Fruit fly (Drosophila melanogaster) whole organism, embryonic: ENCODE data around the gene Rab14.

ENCODE experiments used
- Abd-B ChIP-seq: fragments of 200-800 bp; sonication (Bioruptor generic); optimal IDR thresholded peaks from 2 replicates; lab custom pipeline; 2018; ENCODE audit warnings: missing biosample characterization, mild to moderate bottlenecking, missing genetic modification characterization, moderate library complexity
- Aef1 ChIP-seq: fragments of 200-800 bp; sonication (Bioruptor generic); IDR thresholded peaks from 3 replicates; pipeline ENCODE4 v1.3.6; 2022; ENCODE audit warnings: missing biosample characterization, missing genetic modification characterization
- Antp ChIP-seq: fragments of 200-800 bp; sonication (Bioruptor generic); optimal IDR thresholded peaks from 3 replicates; lab custom pipeline; 2016; ENCODE audit warnings: missing biosample characterization, missing genetic modification characterization
- Bdp1 ChIP-seq: fragments of 200-800 bp; sonication (Bioruptor generic); optimal IDR thresholded peaks from 3 replicates; lab custom pipeline; 2016; ENCODE audit warnings: missing biosample characterization, missing genetic modification characterization
- CG1024 ChIP-seq: fragments of 200-800 bp; sonication (Bioruptor generic); IDR thresholded peaks from 2 replicates; pipeline ENCODE4 v1.3.6; 2022; ENCODE audit warnings: missing biosample characterization, missing genetic modification characterization
- CG10366 ChIP-seq: fragments of 200-800 bp; sonication (Bioruptor generic); IDR thresholded peaks from 2 replicates; pipeline ENCODE4 v1.3.6; 2022; ENCODE audit warnings: missing biosample characterization, missing genetic modification characterization
- CG11504 ChIP-seq: fragments of 200-800 bp; sonication (Bioruptor generic); optimal IDR thresholded peaks from 3 replicates; lab custom pipeline; 2019; ENCODE audit warnings: missing biosample characterization, mild to moderate bottlenecking, missing genetic modification characterization, moderate library complexity
- CG11560 ChIP-seq: fragments of 200-800 bp; sonication (Bioruptor generic); IDR thresholded peaks from 3 replicates; pipeline ENCODE4 v1.3.6; 2022; ENCODE audit warnings: missing biosample characterization, missing genetic modification characterization
- CG17328 ChIP-seq: fragments of 200-800 bp; sonication (Bioruptor generic); IDR thresholded peaks from 2 replicates; pipeline ENCODE4 v1.3.6; 2022; ENCODE audit warnings: missing biosample characterization, missing genetic modification characterization
- CG2199 ChIP-seq: fragments of 200-800 bp; sonication (Bioruptor generic); IDR thresholded peaks from 3 replicates; pipeline ENCODE4 v1.3.6; 2022; ENCODE audit warnings: missing biosample characterization, missing genetic modification characterization
- CG2202 ChIP-seq: fragments of 200-800 bp; sonication (Bioruptor generic); optimal IDR thresholded peaks from 2 replicates; lab custom pipeline; 2018; ENCODE audit warnings: missing biosample characterization, mild to moderate bottlenecking, missing genetic modification characterization
- CG2678 ChIP-seq: fragments of 200-800 bp; sonication (Bioruptor generic); optimal IDR thresholded peaks from 3 replicates; lab custom pipeline; 2019; ENCODE audit warnings: missing biosample characterization, mild to moderate bottlenecking, missing genetic modification characterization, moderate library complexity
- CG33557 ChIP-seq: fragments of 200-800 bp; sonication (Bioruptor generic); optimal IDR thresholded peaks from 2 replicates; lab custom pipeline; 2019; ENCODE audit warnings: missing biosample characterization, mild to moderate bottlenecking, missing genetic modification characterization, moderate library complexity
- CG5953 ChIP-seq: fragments of 200-800 bp; sonication (Bioruptor generic); IDR thresholded peaks from 2 replicates; pipeline ENCODE4 v1.3.6; 2022; ENCODE audit warnings: missing biosample characterization, missing genetic modification characterization
- CG7372 ChIP-seq: fragments of 200-800 bp; sonication (Bioruptor generic); IDR thresholded peaks from 2 replicates; pipeline ENCODE4 v1.3.6; 2022; ENCODE audit warnings: missing biosample characterization, missing genetic modification characterization
- CG8478 ChIP-seq: fragments of >200 bp; optimal IDR thresholded peaks from 2 replicates; lab custom pipeline; 2018
- CG9727 ChIP-seq: fragments of 200-800 bp; sonication (Bioruptor generic); optimal IDR thresholded peaks from 3 replicates; lab custom pipeline; 2017; ENCODE audit warnings: missing biosample characterization, mild to moderate bottlenecking, missing genetic modification characterization
- Dfd ChIP-seq, 2 experiments: fragments of >200 bp; optimal IDR thresholded peaks; 2 replicates each; lab custom pipeline; 2017; ENCODE audit warnings: missing biosample characterization in 2 of 2, missing genetic modification characterization in 2 of 2
- Dip2 ChIP-seq: fragments of 200-800 bp; sonication (Bioruptor generic); IDR thresholded peaks from 2 replicates; pipeline ENCODE4 v1.3.6; 2022; ENCODE audit warnings: missing biosample characterization, missing genetic modification characterization
- Fer3 ChIP-seq: fragments of 200-800 bp; sonication (Bioruptor generic); optimal IDR thresholded peaks from 2 replicates; lab custom pipeline; 2018; ENCODE audit warnings: missing biosample characterization, mild to moderate bottlenecking, missing genetic modification characterization, moderate library complexity
- GATAe ChIP-seq: fragments of 200-800 bp; sonication (Bioruptor generic); conservative IDR thresholded peaks from 2 replicates; pipeline ENCODE4 v1.3.6; 2022; ENCODE audit warnings: missing biosample characterization, missing genetic modification characterization
- HLH3B ChIP-seq: fragments of 200-800 bp; sonication (Bioruptor generic); IDR thresholded peaks from 2 replicates; pipeline ENCODE4 v1.3.6; 2022; ENCODE audit warnings: missing biosample characterization, missing genetic modification characterization
- Hr39 ChIP-seq: fragments of >200 bp; optimal IDR thresholded peaks from 2 replicates; lab custom pipeline; 2017
- MBD-R2 ChIP-seq: fragments of 200-800 bp; sonication (Bioruptor generic); IDR thresholded peaks from 2 replicates; pipeline ENCODE4 v1.3.6; 2022; ENCODE audit warnings: missing biosample characterization, missing genetic modification characterization
- MTF-1 ChIP-seq: fragments of 200-800 bp; sonication (Bioruptor generic); optimal IDR thresholded peaks from 2 replicates; lab custom pipeline; 2018; ENCODE audit warnings: missing biosample characterization, mild to moderate bottlenecking, missing genetic modification characterization, borderline replicate concordance
- Optix ChIP-seq: fragments of 200-800 bp; sonication (Bioruptor generic); IDR thresholded peaks from 3 replicates; pipeline ENCODE4 v1.3.6; 2022; ENCODE audit warnings: missing biosample characterization, missing genetic modification characterization
- Ptx1 ChIP-seq: fragments of 200-800 bp; sonication (Bioruptor generic); IDR thresholded peaks from 2 replicates; pipeline ENCODE4 v1.3.6; 2022; ENCODE audit warnings: missing biosample characterization, missing genetic modification characterization
- Side ChIP-seq: fragments of 200-800 bp; sonication (Bioruptor generic); optimal IDR thresholded peaks from 2 replicates; lab custom pipeline; 2016; ENCODE audit warnings: missing biosample characterization, missing genetic modification characterization
- Sry-β ChIP-seq: fragments of 200-800 bp; sonication (Bioruptor generic); optimal IDR thresholded peaks from 2 replicates; lab custom pipeline; 2018; ENCODE audit warnings: missing biosample characterization, mild to moderate bottlenecking, missing genetic modification characterization, moderate library complexity
- Ssrp ChIP-seq: fragments of 200-800 bp; sonication (Bioruptor generic); optimal IDR thresholded peaks from 2 replicates; lab custom pipeline; 2018; ENCODE audit warnings: missing biosample characterization, mild to moderate bottlenecking, missing genetic modification characterization, moderate library complexity
- bigmax ChIP-seq: fragments of 200-800 bp; sonication (Bioruptor generic); optimal IDR thresholded peaks from 2 replicates; lab custom pipeline; 2018; ENCODE audit warnings: missing biosample characterization, mild to moderate bottlenecking, missing genetic modification characterization
- chn ChIP-seq: fragments of 200-800 bp; sonication (Bioruptor generic); optimal IDR thresholded peaks from 2 replicates; lab custom pipeline; 2016; ENCODE audit warnings: missing biosample characterization, missing genetic modification characterization
- dati ChIP-seq: fragments of 200-800 bp; sonication (Bioruptor generic); IDR thresholded peaks from 2 replicates; pipeline ENCODE4 v1.3.6; 2022; ENCODE audit warnings: missing biosample characterization, missing genetic modification characterization
- hth ChIP-seq: fragments of >200 bp; optimal IDR thresholded peaks from 2 replicates; lab custom pipeline; 2017; ENCODE audit warnings: inconsistent platforms
- lab ChIP-seq: fragments of 200-800 bp; sonication (Bioruptor generic); optimal IDR thresholded peaks from 3 replicates; lab custom pipeline; 2017; ENCODE audit warnings: missing biosample characterization, missing genetic modification characterization, mild to moderate bottlenecking, moderate library complexity, missing genetic modification reagents
- lov ChIP-seq, 2 experiments: fragments of 200-800 bp in 1 of 2; fragments of >200 bp in 1 of 2; sonication (Bioruptor generic) in 1 of 2; IDR thresholded peaks in 1 of 2; optimal IDR thresholded peaks in 1 of 2; 2 replicates in 1 of 2; 3 replicates in 1 of 2; pipeline versions ENCODE4 v1.3.6 to Lab custom; 2017 to 2022; ENCODE audit warnings: missing biosample characterization in 1 of 2, missing genetic modification characterization in 1 of 2
- mirr ChIP-seq: fragments of 200-800 bp; sonication (Bioruptor generic); optimal IDR thresholded peaks from 3 replicates; lab custom pipeline; 2018; ENCODE audit warnings: missing biosample characterization, mild to moderate bottlenecking, missing genetic modification characterization
- oc ChIP-seq: fragments of 200-800 bp; sonication (Bioruptor generic); optimal IDR thresholded peaks from 2 replicates; lab custom pipeline; 2018; ENCODE audit warnings: missing biosample characterization, mild to moderate bottlenecking, missing genetic modification characterization, moderate library complexity
- otp ChIP-seq: fragments of 200-800 bp; sonication (Bioruptor generic); IDR thresholded peaks from 3 replicates; pipeline ENCODE4, ENCODE4 v1.3.6; 2022; ENCODE audit warnings: missing biosample characterization, missing genetic modification characterization
- p53 ChIP-seq: fragments of 200-800 bp; sonication (Bioruptor generic); optimal IDR thresholded peaks from 2 replicates; lab custom pipeline; 2016; ENCODE audit warnings: missing biosample characterization, missing genetic modification characterization
- pb ChIP-seq: fragments of 200-800 bp; sonication (Bioruptor generic); optimal IDR thresholded peaks from 3 replicates; lab custom pipeline; 2016; ENCODE audit warnings: missing biosample characterization, missing genetic modification characterization
- pfk ChIP-seq: fragments of 200-800 bp; sonication (Bioruptor generic); optimal IDR thresholded peaks from 2 replicates; lab custom pipeline; 2018; ENCODE audit warnings: missing biosample characterization, mild to moderate bottlenecking, missing genetic modification characterization, moderate library complexity
- psq ChIP-seq: fragments of 200-800 bp; sonication (Bioruptor generic); optimal IDR thresholded peaks from 2 replicates; lab custom pipeline; 2017; ENCODE audit warnings: missing biosample characterization, missing genetic modification characterization
- ro ChIP-seq: fragments of 200-800 bp; sonication (Bioruptor generic); IDR thresholded peaks from 2 replicates; pipeline ENCODE4 v1.3.6; 2022; ENCODE audit warnings: missing biosample characterization, missing genetic modification characterization
- slbo ChIP-seq: fragments of 200-800 bp; sonication (Bioruptor generic); IDR thresholded peaks from 2 replicates; pipeline ENCODE4 v1.3.6; 2022; ENCODE audit warnings: missing biosample characterization, missing genetic modification characterization
- stwl ChIP-seq: fragments of 200-800 bp; sonication (Bioruptor generic); optimal IDR thresholded peaks from 3 replicates; lab custom pipeline; 2018; ENCODE audit warnings: missing biosample characterization, mild to moderate bottlenecking, missing genetic modification characterization, moderate library complexity
- tll ChIP-seq, 2 experiments: fragments of 200-800 bp in 1 of 2; fragments of >200 bp in 1 of 2; sonication (Bioruptor generic) in 1 of 2; optimal IDR thresholded peaks; 2 replicates each; lab custom pipeline; 2017 to 2019; ENCODE audit warnings: missing biosample characterization in 2 of 2, missing genetic modification characterization in 2 of 2, mild to moderate bottlenecking in 1 of 2, moderate library complexity in 1 of 2
- tna ChIP-seq: fragments of 200-800 bp; sonication (Bioruptor generic); IDR thresholded peaks from 2 replicates; pipeline ENCODE4 v1.3.6; 2022; ENCODE audit warnings: missing biosample characterization, missing genetic modification characterization; ENCODE audit not compliant: partially characterized antibody
- wek ChIP-seq: fragments of 200-800 bp; sonication (Bioruptor generic); optimal IDR thresholded peaks from 3 replicates; lab custom pipeline; 2018; ENCODE audit warnings: missing biosample characterization, mild to moderate bottlenecking, missing genetic modification characterization, moderate library complexity
- yki ChIP-seq: fragments of >200 bp; optimal IDR thresholded peaks from 3 replicates; lab custom pipeline; 2018
- zen ChIP-seq: fragments of 200-800 bp; sonication (Bioruptor generic); optimal IDR thresholded peaks from 3 replicates; lab custom pipeline; 2018; ENCODE audit warnings: missing biosample characterization, mild to moderate bottlenecking, missing genetic modification characterization, moderate library complexity
- zfh1 ChIP-seq: fragments of 200-800 bp; sonication (Bioruptor generic); IDR thresholded peaks from 3 replicates; pipeline ENCODE4 v1.3.6; 2022; ENCODE audit warnings: missing biosample characterization, missing genetic modification characterization

Gene Rab14

DNA sequence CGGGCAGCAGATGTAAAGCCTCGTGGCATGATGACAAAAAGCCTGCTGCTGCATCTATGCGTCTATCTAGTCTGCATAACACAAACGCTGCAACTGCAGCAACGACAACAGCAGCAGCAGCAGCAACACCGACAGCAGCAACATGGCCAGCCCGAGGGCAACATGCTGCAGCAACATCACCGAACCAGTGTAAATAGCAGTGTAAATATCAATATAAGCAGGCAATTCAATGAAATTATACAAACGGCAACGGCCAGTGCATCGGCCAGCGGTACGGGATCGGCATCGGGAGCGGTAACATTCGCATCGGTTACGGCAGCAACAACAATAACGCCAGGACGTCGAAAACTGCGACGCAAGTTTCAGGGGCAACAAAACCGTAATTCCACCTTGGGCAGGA, 46.7 kb upstream of the Rab14 start (continued):
- TF ChIP-seq zen (tag; lab: Kevin White, UChicago) (no peak), CG8478 (no peak), pb (GFP tag; lab: Kevin White, UChicago) (no peak), CG2199 (GFP tag; lab: Robert Waterston, UW) (0 out of 3 replicates have a peak, but pooled peaks have one; percentile 10), CG7372 (GFP tag; lab: Robert Waterston, UW) (no peak), slbo (GFP tag; lab: Robert Waterston, UW) (0 out of 2 replicates have a peak, but pooled peaks have one; percentile 19), yki (lab: Kevin White, UChicago) (no peak), CG17328 (no peak), bigmax (GFP tag; lab: Kevin White, UChicago) (no peak), pfk (GFP tag; lab: Kevin White, UChicago) (no peak), Sry-β (GFP tag; lab: Kevin White, UChicago) (no peak), GATAe (GFP tag; lab: Robert Waterston, UW) (no peak), CG9727 (no peak), ro (GFP tag; lab: Robert Waterston, UW) (no peak), chn (no peak), CG33557 (GFP tag; lab: Kevin White, UChicago) (peak; percentile 22), MBD-R2 (no peak), oc (tag; lab: Kevin White, UChicago) (no peak), mirr (GFP tag; lab: Kevin White, UChicago) (no peak), Fer3 (tag; lab: Kevin White, UChicago) (no peak), Antp (no peak), MTF-1 (peak; percentile 1), Bdp1 (no peak), CG11560 (tag; lab: Robert Waterston, UW) (no peak), HLH3B (GFP tag; lab: Robert Waterston, UW) (no peak), Ssrp (tag; lab: Kevin White, UChicago) (no peak), wek (GFP tag; lab: Kevin White, UChicago) (peak; percentile 1), Abd-B (GFP tag; lab: Kevin White, UChicago) (no peak), Hr39 (lab: Kevin White, UChicago) (no peak), p53 (no peak), lab (GFP tag; lab: Kevin White, UChicago) (no peak), Ptx1 (GFP tag; lab: Robert Waterston, UW) (no peak), lov (optimal IDR thresholded peaks at IDR 0.05; lab: Kevin White, UChicago) (no peak), lov (GFP tag; IDR thresholded peaks at IDR 0.05; lab: Robert Waterston, UW) (0 out of 3 replicates have a peak, but pooled peaks have one; percentile 5), Side (GFP tag; lab: Kevin White, UChicago) (no peak), CG5953 (GFP tag; lab: Robert Waterston, UW) (peak; percentile 71), CG1024 (GFP tag; lab: Robert Waterston, UW) (peak; percentile 31; the same call in 1 of the 2 replicates), dati (GFP tag; lab: Robert Waterston, UW) (no peak)

DNA sequence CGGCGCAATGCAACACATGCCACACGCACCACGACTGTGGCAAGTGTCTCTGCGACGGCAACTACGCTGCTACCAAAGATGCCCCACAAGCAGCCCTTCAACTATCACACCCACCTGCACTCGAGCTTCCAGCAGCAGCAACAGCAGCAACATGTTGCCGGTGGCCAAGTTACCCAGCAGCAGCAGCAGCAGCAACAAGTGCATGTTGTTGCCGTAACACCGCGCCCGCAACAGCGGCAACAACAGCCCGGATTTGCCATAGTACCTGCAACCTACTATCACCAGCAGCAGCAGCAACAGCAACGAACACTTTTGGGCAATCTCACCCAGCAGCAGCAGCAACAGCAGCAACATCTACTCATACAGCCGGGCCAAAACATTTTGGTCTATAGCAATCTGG, 46.3 kb upstream of the Rab14 start:
- TF ChIP-seq Aef1 (GFP tag; lab: Robert Waterston, UW) (no peak), Optix (GFP tag; lab: Robert Waterston, UW) (no peak), CG2202 (tag; lab: Kevin White, UChicago) (no peak), hth (lab: Kevin White, UChicago) (no peak), tll (GFP tag; optimal IDR thresholded peaks at IDR 0.05; lab: Kevin White, UChicago) (no peak), CG11504 (tag; lab: Kevin White, UChicago) (peak; percentile 72), zfh1 (no peak), tna (GFP tag; lab: Robert Waterston, UW) (no peak), Dip2 (no peak), otp (no peak), CG2678 (tag; lab: Kevin White, UChicago) (no peak), CG10366 (GFP tag; lab: Robert Waterston, UW) (no peak), Dfd (GFP tag; optimal IDR thresholded peaks at IDR 0.05; lab: Kevin White, UChicago) (peak in 1 of 2 experiments; percentile 36), stwl (no peak), psq (GFP tag; lab: Kevin White, UChicago) (no peak)
- TF ChIP-seq, all 482 proteins: peak for 2
